Worm (Caenorhabditis elegans) whole organism, L3 larva: ENCODE measurements around the gene Y62F5A.12.

Experiments used
- R02D3.7 ChIP-seq: fragments of 150-350 bp; optimal IDR thresholded peaks from 2 replicates; lab custom pipeline; 2014; ENCODE audit warnings: missing biosample characterization, missing genetic modification characterization
- ZK546.5 ChIP-seq: sonication (generic microtip); optimal IDR thresholded peaks from 2 replicates; lab custom pipeline; 2017; ENCODE audit warnings: missing biosample characterization, missing genetic modification characterization
- aly-2 ChIP-seq: fragments of 150-350 bp; optimal IDR thresholded peaks from 2 replicates; lab custom pipeline; 2014; ENCODE audit warnings: missing biosample characterization, missing genetic modification characterization
- ceh-82 ChIP-seq: fragments of 150-350 bp; optimal IDR thresholded peaks from 2 replicates; lab custom pipeline; 2014; ENCODE audit warnings: missing biosample characterization, missing genetic modification characterization
- elt-2 ChIP-seq: sonication (generic microtip); optimal IDR thresholded peaks from 2 replicates; lab custom pipeline; 2016; ENCODE audit warnings: missing genetic modification reagents, mild to moderate bottlenecking, missing genetic modification characterization, missing compliant biosample characterization
- fkh-10 ChIP-seq: sonication (generic microtip); optimal IDR thresholded peaks from 2 replicates; lab custom pipeline; 2017; ENCODE audit warnings: missing biosample characterization, missing genetic modification reagents, missing genetic modification characterization
- fos-1 ChIP-seq: fragments of 150-350 bp; optimal IDR thresholded peaks from 2 replicates; lab custom pipeline; 2014; ENCODE audit warnings: missing biosample characterization, missing genetic modification characterization
- nhr-12 ChIP-seq: fragments of 150-350 bp; optimal IDR thresholded peaks from 2 replicates; lab custom pipeline; 2014; ENCODE audit warnings: missing biosample characterization, missing genetic modification characterization
- nhr-25 ChIP-seq: sonication (generic microtip); optimal IDR thresholded peaks from 2 replicates; lab custom pipeline; 2017; ENCODE audit warnings: missing biosample characterization, missing genetic modification characterization
- nhr-76 ChIP-seq: fragments of 150-350 bp; sonication (generic microtip); optimal IDR thresholded peaks from 5 replicates; lab custom pipeline; 2014; ENCODE audit warnings: missing biosample characterization, missing genetic modification characterization
- pha-4 ChIP-seq: fragments of 150-350 bp; optimal IDR thresholded peaks from 2 replicates; lab custom pipeline; 2014; ENCODE audit warnings: missing biosample characterization, missing genetic modification reagents, missing genetic modification characterization
- skn-1 ChIP-seq: fragments of 150-350 bp; optimal IDR thresholded peaks from 2 replicates; lab custom pipeline; 2014; ENCODE audit warnings: missing biosample characterization, missing genetic modification characterization
- unc-39 ChIP-seq: sonication (generic microtip); optimal IDR thresholded peaks from 4 replicates; lab custom pipeline; 2017; ENCODE audit warnings: missing biosample characterization, missing genetic modification characterization

DNA sequence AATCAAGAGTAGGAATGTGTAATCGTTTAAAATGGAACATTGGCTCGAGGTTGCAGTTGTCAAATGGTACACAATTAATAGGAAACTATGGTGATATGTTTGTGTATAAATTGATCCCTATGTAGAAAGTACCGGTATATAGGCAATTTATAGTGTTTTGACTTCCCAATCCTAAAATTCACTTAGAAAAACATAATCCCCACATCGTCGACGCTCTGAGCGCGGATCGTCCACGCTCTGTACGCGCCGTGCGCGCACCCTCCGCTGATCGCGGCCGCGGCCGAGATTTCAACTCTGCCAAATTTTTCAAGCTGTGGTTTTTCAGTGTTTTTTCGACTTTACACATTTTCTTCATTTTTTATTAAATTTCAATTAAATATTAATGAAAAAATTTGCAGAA is 22.1 kb upstream of the Y62F5A.12 start, which contains the start of gene F54D5.17:
- no peak for TF ChIP-seq elt-2 (tag; lab: Kevin White, UChicago)
- TF ChIP-seq R02D3.7 (tag; lab: Kevin White, UChicago): no peak
- no peak for TF ChIP-seq nhr-76 (tag; lab: Kevin White, UChicago)
- no peak for TF ChIP-seq nhr-25 (tag; lab: Kevin White, UChicago)
- no peak for TF ChIP-seq skn-1
- no peak for TF ChIP-seq unc-39 (tag; lab: Kevin White, UChicago)
- TF ChIP-seq fos-1 (tag; lab: Kevin White, UChicago): no peak
- TF ChIP-seq ZK546.5: no peak
- TF ChIP-seq pha-4 (tag; lab: Kevin White, UChicago): no peak
- no peak for TF ChIP-seq aly-2 (tag; lab: Kevin White, UChicago)
- TF ChIP-seq ceh-82 (tag; lab: Kevin White, UChicago): no peak
- TF ChIP-seq fkh-10 (GFP tag; lab: Kevin White, UChicago): no peak
- no peak for TF ChIP-seq nhr-12
